Worm (Caenorhabditis elegans) whole organism, L3 larva: ENCODE results near the gene srw-13.

Source experiments
- ama-1 ChIP-seq: fragments of 150-350 bp; optimal IDR thresholded peaks from 2 replicates; lab custom pipeline; 2018
- ceh-16 ChIP-seq: sonication (generic microtip); optimal IDR thresholded peaks from 2 replicates; lab custom pipeline; 2017; ENCODE audit warnings: missing biosample characterization, missing genetic modification characterization
- ceh-28 ChIP-seq: fragments of 150-350 bp; optimal IDR thresholded peaks from 2 replicates; lab custom pipeline; 2014; ENCODE audit warnings: missing biosample characterization, missing genetic modification reagents, missing genetic modification characterization
- ceh-9 ChIP-seq: sonication (generic microtip); optimal IDR thresholded peaks from 2 replicates; lab custom pipeline; 2018; ENCODE audit warnings: missing biosample characterization, missing genetic modification characterization
- egl-5 ChIP-seq: fragments of 150-350 bp; optimal IDR thresholded peaks from 2 replicates; lab custom pipeline; 2017; ENCODE audit warnings: missing biosample characterization, missing genetic modification reagents, missing genetic modification characterization, inconsistent platforms
- elt-3 ChIP-seq, 3 experiments: fragments of 150-350 bp in 1 of 3; sonication (generic microtip) in 2 of 3; optimal IDR thresholded peaks; 2 replicates in 2 of 3; 4 replicates in 1 of 3; lab custom pipeline; 2014 to 2017; ENCODE audit warnings: missing biosample characterization in 3 of 3, missing genetic modification characterization in 3 of 3
- eor-1 ChIP-seq, 2 experiments: fragments of 150-350 bp; optimal IDR thresholded peaks; 2 replicates each; lab custom pipeline; 2014 to 2018; ENCODE audit warnings: missing biosample characterization in 2 of 2, missing genetic modification characterization in 2 of 2
- fkh-10 ChIP-seq: sonication (generic microtip); optimal IDR thresholded peaks from 2 replicates; lab custom pipeline; 2017; ENCODE audit warnings: missing biosample characterization, missing genetic modification reagents, missing genetic modification characterization
- fkh-2 ChIP-seq: fragments of 150-350 bp; optimal IDR thresholded peaks from 2 replicates; lab custom pipeline; 2014; ENCODE audit warnings: missing biosample characterization, missing genetic modification reagents, missing genetic modification characterization
- fos-1 ChIP-seq: fragments of 150-350 bp; optimal IDR thresholded peaks from 2 replicates; lab custom pipeline; 2014; ENCODE audit warnings: missing biosample characterization, missing genetic modification characterization
- hmg-11 ChIP-seq: sonication (generic microtip); optimal IDR thresholded peaks from 2 replicates; lab custom pipeline; 2016; ENCODE audit warnings: missing genetic modification characterization, missing compliant biosample characterization
- jun-1 ChIP-seq: fragments of 150-350 bp; optimal IDR thresholded peaks from 2 replicates; lab custom pipeline; 2014; ENCODE audit warnings: missing biosample characterization, missing genetic modification reagents, missing genetic modification characterization
- lin-15B ChIP-seq: fragments of 150-350 bp; optimal IDR thresholded peaks from 2 replicates; lab custom pipeline; 2014; ENCODE audit warnings: missing biosample characterization, missing genetic modification characterization
- lin-39 ChIP-seq: fragments of 150-350 bp; optimal IDR thresholded peaks from 2 replicates; lab custom pipeline; 2018; ENCODE audit warnings: missing biosample characterization, missing genetic modification reagents, missing genetic modification characterization
- lsy-12 ChIP-seq: sonication (generic microtip); optimal IDR thresholded peaks from 2 replicates; lab custom pipeline; 2016; ENCODE audit warnings: mild to moderate bottlenecking, missing genetic modification characterization, missing compliant biosample characterization
- mdl-1 ChIP-seq: fragments of 150-350 bp; optimal IDR thresholded peaks from 2 replicates; lab custom pipeline; 2014; ENCODE audit warnings: missing biosample characterization, missing genetic modification characterization
- mml-1 ChIP-seq: fragments of 150-350 bp; sonication (generic microtip); optimal IDR thresholded peaks from 3 replicates; lab custom pipeline; 2014; ENCODE audit warnings: missing biosample characterization, missing genetic modification characterization
- nfya-1 ChIP-seq: sonication (generic microtip); optimal IDR thresholded peaks from 2 replicates; lab custom pipeline; 2017; ENCODE audit warnings: missing genetic modification characterization, mild to moderate bottlenecking, missing compliant biosample characterization, antibody characterized with exemption, moderate library complexity; ENCODE audit not compliant: insufficient read depth
- nhr-12 ChIP-seq: fragments of 150-350 bp; optimal IDR thresholded peaks from 2 replicates; lab custom pipeline; 2014; ENCODE audit warnings: missing biosample characterization, missing genetic modification characterization
- nhr-237 ChIP-seq: fragments of 150-350 bp; optimal IDR thresholded peaks from 2 replicates; lab custom pipeline; 2014; ENCODE audit warnings: missing biosample characterization, missing genetic modification characterization
- nhr-25 ChIP-seq: sonication (generic microtip); optimal IDR thresholded peaks from 2 replicates; lab custom pipeline; 2017; ENCODE audit warnings: missing biosample characterization, missing genetic modification characterization
- nhr-28 ChIP-seq: fragments of 150-350 bp; optimal IDR thresholded peaks from 2 replicates; lab custom pipeline; 2014; ENCODE audit warnings: missing biosample characterization, missing genetic modification characterization
- nhr-67 ChIP-seq: fragments of 150-350 bp; optimal IDR thresholded peaks from 2 replicates; lab custom pipeline; 2014; ENCODE audit warnings: missing biosample characterization, missing genetic modification characterization
- nhr-76 ChIP-seq: fragments of 150-350 bp; sonication (generic microtip); optimal IDR thresholded peaks from 5 replicates; lab custom pipeline; 2014; ENCODE audit warnings: missing biosample characterization, missing genetic modification characterization
- pqm-1 ChIP-seq: fragments of 150-350 bp; optimal IDR thresholded peaks from 2 replicates; lab custom pipeline; 2017; ENCODE audit warnings: missing biosample characterization, missing genetic modification characterization, inconsistent platforms
- sea-2 ChIP-seq: fragments of 150-350 bp; sonication (generic microtip); optimal IDR thresholded peaks from 4 replicates; lab custom pipeline; 2014; ENCODE audit warnings: missing biosample characterization, missing genetic modification reagents, missing genetic modification characterization
- skn-1 ChIP-seq: fragments of 150-350 bp; optimal IDR thresholded peaks from 2 replicates; lab custom pipeline; 2014; ENCODE audit warnings: missing biosample characterization, missing genetic modification characterization
- snpc-4 ChIP-seq: fragments of 150-350 bp; optimal IDR thresholded peaks from 2 replicates; lab custom pipeline; 2014; ENCODE audit warnings: missing biosample characterization, missing genetic modification characterization
- tbx-2 ChIP-seq: sonication (generic microtip); optimal IDR thresholded peaks from 2 replicates; lab custom pipeline; 2016; ENCODE audit warnings: mild to moderate bottlenecking, missing genetic modification characterization, missing compliant biosample characterization
- unc-39 ChIP-seq: sonication (generic microtip); optimal IDR thresholded peaks from 4 replicates; lab custom pipeline; 2017; ENCODE audit warnings: missing biosample characterization, missing genetic modification characterization
- unc-62 ChIP-seq: fragments of 150-350 bp; sonication (generic microtip); optimal IDR thresholded peaks from 4 replicates; lab custom pipeline; 2014; ENCODE audit warnings: missing biosample characterization, missing genetic modification reagents, missing genetic modification characterization
- zag-1 ChIP-seq: fragments of 150-350 bp; optimal IDR thresholded peaks from 2 replicates; lab custom pipeline; 2014; ENCODE audit warnings: missing biosample characterization, missing genetic modification characterization
- ztf-11 ChIP-seq: fragments of 150-350 bp; optimal IDR thresholded peaks from 2 replicates; lab custom pipeline; 2014; ENCODE audit warnings: missing biosample characterization, missing genetic modification characterization
- ztf-4 ChIP-seq: fragments of 150-350 bp; optimal IDR thresholded peaks from 2 replicates; lab custom pipeline; 2014; ENCODE audit warnings: missing biosample characterization, missing genetic modification characterization

srw-13 gene

DNA sequence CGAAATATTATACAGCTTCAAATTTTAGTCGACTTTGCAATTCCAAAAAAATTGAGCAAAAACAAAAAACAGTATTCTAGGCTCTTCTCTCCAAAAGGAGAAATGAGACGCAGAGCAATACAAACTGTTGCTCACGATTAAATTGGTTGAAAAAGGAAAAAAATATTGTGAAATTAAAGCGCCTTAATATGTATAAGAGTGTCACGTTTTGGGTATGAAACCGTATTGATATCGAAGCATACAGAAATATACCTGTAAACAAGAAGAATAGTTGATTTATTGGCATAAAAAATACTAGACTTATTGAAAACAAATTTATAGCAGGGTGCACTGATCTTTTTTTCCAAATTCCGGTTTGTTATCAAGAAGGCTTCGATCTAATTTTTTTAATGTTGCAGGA lies 33.5 kb downstream of the srw-13 start, which contains the start of gene M01B2.13:
TSS of gene M01B2.13 (minus strand) at position 101 of the 400 bp plus-strand sequence.
- TF ChIP-seq skn-1 (tag; lab: Kevin White, UChicago) (no peak), nhr-28 (tag; lab: Kevin White, UChicago) (no peak), nhr-76 (tag; lab: Kevin White, UChicago) (no peak), nhr-67 (tag; lab: Kevin White, UChicago) (no peak), lsy-12 (tag; lab: Kevin White, UChicago) (no peak), snpc-4 (no peak), fkh-2 (tag; lab: Kevin White, UChicago) (no peak), lin-39 (tag; lab: Kevin White, UChicago) (no peak), tbx-2 (tag; lab: Kevin White, UChicago) (no peak), nhr-237 (tag; lab: Kevin White, UChicago) (no peak), ceh-16 (tag; lab: Kevin White, UChicago) (no peak), unc-39 (tag; lab: Kevin White, UChicago) (no peak), egl-5 (tag; lab: Kevin White, UChicago) (no peak)

- TF ChIP-seq ztf-11 (tag; lab: Kevin White, UChicago) (no peak), fkh-10 (GFP tag; lab: Kevin White, UChicago) (no peak), mml-1 (no peak), unc-62 (no peak), ceh-28 (tag; lab: Kevin White, UChicago) (no peak), pqm-1 (no peak), mdl-1 (tag; lab: Kevin White, UChicago) (no peak), fkh-2 (tag; lab: Kevin White, UChicago) (no peak), lin-15B (tag; lab: Kevin White, UChicago) (no peak), nhr-12 (tag; lab: Kevin White, UChicago) (no peak)
Measured at ce11 chrV:15267405-15267804, 35.1 kb downstream of the srw-13 start, which contains the start of gene T10H4.13. Gene T10H4.13 (minus strand): TSS chrV:15267505.

DNA sequence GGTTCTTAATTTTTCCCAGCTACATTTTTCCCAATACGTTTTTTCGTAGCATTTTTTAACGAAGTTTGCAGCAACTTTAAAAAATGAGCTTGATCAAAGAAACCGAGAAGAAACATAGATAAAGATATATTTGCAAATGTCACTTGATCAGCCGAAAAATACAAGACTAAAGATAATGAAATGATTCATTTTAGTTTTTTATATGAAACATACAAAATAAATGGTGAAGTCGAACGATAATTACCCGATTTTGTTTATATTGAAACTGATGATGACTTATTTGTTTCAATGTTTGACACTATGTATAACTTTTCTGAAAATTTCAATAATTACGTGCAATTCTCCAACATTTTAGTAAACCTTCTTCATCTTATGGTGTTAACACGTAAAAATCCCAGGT lies 36.0 kb downstream of the srw-13 start, which contains the start of gene srw-22:
TSS of gene srw-22 (plus strand) at position 301 of the 400 bp plus-strand sequence.
- TF ChIP-seq ceh-9 = no peak
- TF ChIP-seq fos-1 (tag; lab: Kevin White, UChicago) = no peak
- TF ChIP-seq ceh-16 (tag; lab: Kevin White, UChicago) = no peak
- no peak for TF ChIP-seq nhr-25 (tag; lab: Kevin White, UChicago)
- TF ChIP-seq nhr-12 (tag; lab: Kevin White, UChicago) = no peak
- TF ChIP-seq sea-2 = no peak
- no peak for TF ChIP-seq pqm-1
- no peak for TF ChIP-seq nfya-1 (tag; lab: Kevin White, UChicago)

DNA sequence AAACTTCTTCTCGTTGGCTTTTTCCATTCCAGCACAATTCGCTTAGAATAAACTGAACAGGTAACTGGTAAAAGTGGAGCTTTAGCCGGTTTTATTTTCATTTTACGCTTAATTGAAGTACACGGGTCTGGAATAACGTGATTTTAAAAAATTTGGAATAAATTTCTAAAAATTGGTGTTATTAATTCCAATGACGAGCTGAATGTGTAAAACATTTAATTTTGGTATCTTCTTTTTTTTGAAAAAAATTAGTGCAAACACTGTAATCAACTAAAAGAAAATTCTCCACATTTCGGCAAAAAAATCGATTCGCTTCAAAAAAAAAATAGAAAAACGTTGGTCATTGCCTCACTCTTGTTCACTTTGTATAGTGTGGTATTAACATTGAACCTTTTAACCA lies 40.0 kb downstream of the srw-13 start, which contains the start of gene T10H4.4:
TSS of gene T10H4.4 (minus strand) at position 101 of the 400 bp plus-strand sequence.
- TF ChIP-seq ceh-28 (tag; lab: Kevin White, UChicago) (no peak), zag-1 (tag; lab: Kevin White, UChicago) (no peak), sea-2 (no peak), nhr-76 (tag; lab: Kevin White, UChicago) (no peak), lin-39 (tag; lab: Kevin White, UChicago) (no peak), elt-3 (tag; optimal IDR thresholded peaks at IDR 0.05; lab: Kevin White, UChicago) (no peak), hmg-11 (no peak), ceh-9 (no peak), eor-1 (tag; optimal IDR thresholded peaks at IDR 0.05; lab: Kevin White, UChicago) (no peak)
- TF ChIP-seq, all 47 proteins: peak for 0

DNA sequence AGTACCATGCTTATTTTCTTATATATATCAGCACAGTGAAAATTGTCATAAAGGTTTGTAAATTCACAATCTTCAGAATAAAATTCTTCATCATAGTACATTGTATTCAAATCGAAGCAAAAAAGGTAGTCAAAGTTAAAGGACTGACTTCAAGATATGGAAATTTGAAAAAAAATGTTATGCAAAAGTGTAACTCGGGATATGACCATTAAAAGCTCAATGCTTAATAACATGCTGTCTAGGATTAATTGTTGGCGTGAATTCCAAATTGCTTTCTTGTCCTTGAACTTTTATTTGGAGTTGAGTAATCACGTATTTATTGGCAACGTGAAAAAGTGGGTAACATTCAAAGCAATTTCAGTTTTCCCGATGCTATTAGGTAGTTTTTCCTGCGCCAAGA lies 42.5 kb downstream of the srw-13 start, which contains the start of gene srw-16:
TSS of gene srw-16 (minus strand) at position 101 of the 400 bp plus-strand sequence.
- no peak for TF ChIP-seq ztf-4 (tag; lab: Kevin White, UChicago)
- no peak for TF ChIP-seq unc-62
- TF ChIP-seq ama-1 (lab: Kevin White, UChicago) = no peak
- no peak for TF ChIP-seq mml-1

ce11 chrV:15276915-15277314 lies 44.6 kb downstream of the srw-13 start, which contains the start of gene srw-17:
Gene srw-17 (minus strand): TSS chrV:15277015.
- no peak for TF ChIP-seq jun-1
- TF ChIP-seq, all 47 proteins: peak for 0
